Worm (Caenorhabditis elegans): ENCODE results near the gene irk-1.
A peak's percentile ranks its signal among the peaks of the same experiment; 100 is the strongest.

Gene irk-1

DNA sequence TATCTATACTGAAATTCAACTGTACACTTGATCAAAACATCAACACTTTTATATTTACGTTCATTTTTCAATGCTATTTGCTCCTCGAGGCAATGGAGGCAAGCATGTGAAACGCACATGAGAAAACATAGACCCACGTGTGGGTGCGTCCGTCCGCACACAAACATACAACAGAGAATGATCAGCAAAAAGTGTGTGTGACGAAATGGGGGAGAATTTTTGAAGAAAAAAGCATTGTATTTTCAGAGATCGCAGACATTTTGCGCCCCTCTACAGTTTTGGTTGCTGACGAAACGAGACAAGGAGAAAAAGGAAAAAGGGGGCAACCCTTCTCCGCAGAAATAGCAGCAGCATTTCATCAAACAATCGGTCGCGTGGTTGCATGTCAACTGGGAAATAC is 27.8 kb downstream of the irk-1 start (continued):
- TF ChIP-seq ceh-32 (tag; optimal IDR thresholded peaks at IDR 0.05; ENCODE audit: poor library complexity) (no peak), nhr-10 (tag; optimal IDR thresholded peaks at IDR 0.05) (peak; percentile 90), daf-19 (GFP tag; conservative IDR thresholded peaks at IDR 0.05) (no peak), rbr-2 (tag; optimal IDR thresholded peaks at IDR 0.05) (peak; percentile 66), attf-4 (tag; optimal IDR thresholded peaks at IDR 0.05) (no peak), gei-8 (GFP tag; optimal IDR thresholded peaks at IDR 0.05) (peak; percentile 93), set-16 (GFP tag; IDR thresholded peaks at IDR 0.05) (peak; percentile 45; the same call in 1 of the 2 replicates), mxl-2 (GFP tag; conservative IDR thresholded peaks at IDR 0.05) (peak; percentile 100), lin-29 (GFP tag; IDR thresholded peaks at IDR 0.05) (peak; percentile 44; the same call in 1 of the 2 replicates), daf-12 (tag; optimal IDR thresholded peaks at IDR 0.05) (no peak), nhr-76 (tag; optimal IDR thresholded peaks at IDR 0.05) (peak; percentile 38), zfp-3 (GFP tag; conservative IDR thresholded peaks at IDR 0.05) (peak; percentile 20; the same call in 1 of the 2 replicates), T20F7.1 (GFP tag; optimal IDR thresholded peaks at IDR 0.05) (peak; percentile 45), F10B5.3 (tag; optimal IDR thresholded peaks at IDR 0.05) (peak; percentile 73), jun-1 (tag; optimal IDR thresholded peaks at IDR 0.05) (peak; percentile 75), spr-1 (tag; optimal IDR thresholded peaks at IDR 0.05) (peak; percentile 51), nhr-48 (tag; optimal IDR thresholded peaks at IDR 0.05) (peak; percentile 98), hif-1 (tag; optimal IDR thresholded peaks at IDR 0.05) (peak; percentile 64 to 84), ces-1 (GFP tag; optimal IDR thresholded peaks at IDR 0.05) (no peak), lin-15B (tag; optimal IDR thresholded peaks at IDR 0.05) (no peak), nhr-6 (tag; optimal IDR thresholded peaks at IDR 0.05) (peak; percentile 69), mdl-1 (tag; optimal IDR thresholded peaks at IDR 0.05) (peak in 1 of 2 experiments; percentile 100), R02D3.7 (tag; optimal IDR thresholded peaks at IDR 0.05) (no peak), egl-27 (tag; optimal IDR thresholded peaks at IDR 0.05) (no peak), zfp-2 (tag; optimal IDR thresholded peaks at IDR 0.05) (no peak), nhr-11 (tag; optimal IDR thresholded peaks at IDR 0.05) (peak; percentile 77), T26A8.4 (GFP tag; IDR thresholded peaks at IDR 0.05) (peak; percentile 68), ZK546.5 (tag; optimal IDR thresholded peaks at IDR 0.05) (no peak), cey-2 (tag; optimal IDR thresholded peaks at IDR 0.05; ENCODE audit: borderline replicate concordance, insufficient read depth) (peak; percentile 13), nhr-42 (GFP tag; IDR thresholded peaks at IDR 0.05) (0 out of 2 replicates have a peak, but pooled peaks have one; percentile 38), nhr-41 (GFP tag; IDR thresholded peaks at IDR 0.05) (0 out of 2 replicates have a peak, but pooled peaks have one; percentile 21), mes-2 (tag; optimal IDR thresholded peaks at IDR 0.05; ENCODE audit: poor library complexity, severe bottlenecking) (peak; percentile 73), madf-5 (GFP tag; IDR thresholded peaks at IDR 0.05) (no peak), tra-1 (GFP tag; IDR thresholded peaks at IDR 0.05) (peak; percentile 89), duxl-1 (tag; optimal IDR thresholded peaks at IDR 0.05; ENCODE audit: poor library complexity) (peak; percentile 77), Y105C5A.15 (GFP tag; IDR thresholded peaks at IDR 0.05) (no peak), lin-38 (GFP tag; IDR thresholded peaks at IDR 0.05) (peak; percentile 52), hmg-1.1 (GFP tag; IDR thresholded peaks at IDR 0.05) (peak; percentile 58), daf-16 (GFP tag; optimal IDR thresholded peaks at IDR 0.05) (peak; percentile 53 to 95), daf-16 (tag; optimal IDR thresholded peaks at IDR 0.05) (peak; percentile 98), ceh-20 (GFP tag; IDR thresholded peaks at IDR 0.05) (0 out of 2 replicates have a peak, but pooled peaks have one; percentile 47), arid-1 (GFP tag; conservative IDR thresholded peaks at IDR 0.05) (0 out of 2 replicates have a peak, but pooled peaks have one; percentile 39), saeg-2 (GFP tag; IDR thresholded peaks at IDR 0.05) (peak; percentile 81; the same call in 1 of the 2 replicates), nhr-25 (tag; optimal IDR thresholded peaks at IDR 0.05; ENCODE audit: borderline replicate concordance, insufficient read depth) (peak; percentile 89), pqm-1 (tag; optimal IDR thresholded peaks at IDR 0.05) (peak; percentile 31), pha-4 (GFP tag; IDR thresholded peaks at IDR 0.05) (peak; percentile 85), pha-4 (tag; optimal IDR thresholded peaks at IDR 0.05) (peak; percentile 93), ztf-7 (tag; optimal IDR thresholded peaks at IDR 0.05) (peak; percentile 25), zip-2 (tag; optimal IDR thresholded peaks at IDR 0.05) (peak; percentile 34), zip-11 (GFP tag; IDR thresholded peaks at IDR 0.05) (no peak)

All from whole organism, L4 larva.